Worm (Caenorhabditis elegans): ENCODE data around the gene nlp-9.
"Not testable (repeated sequence)": the region's sequence is repeated elsewhere in the genome, so short reads cannot be mapped to it uniquely, and the experiment has no call there.

Gene nlp-9

ce11 chrV:4264516-4264915, 45.1 kb downstream of the nlp-9 start, which contains the start of gene srt-35:
srt-35 (minus strand) TSS chrV:4264616.
- TF ChIP-seq ceh-13 (GFP tag; optimal IDR thresholded peaks at IDR 0.05), result no peak
- no peak for TF ChIP-seq ceh-36 (tag; optimal IDR thresholded peaks at IDR 0.05)
- no peak for TF ChIP-seq flt-1 (GFP tag; IDR thresholded peaks at IDR 0.05)
- no peak for TF ChIP-seq ets-7 (tag; optimal IDR thresholded peaks at IDR 0.05)
- no peak for TF ChIP-seq tbx-11 (GFP tag; IDR thresholded peaks at IDR 0.05)
- no peak for TF ChIP-seq pes-1 (GFP tag; IDR thresholded peaks at IDR 0.05)
- no peak for TF ChIP-seq B0310.2 (tag; optimal IDR thresholded peaks at IDR 0.05)
- TF ChIP-seq tra-4 (tag; optimal IDR thresholded peaks at IDR 0.05), result no peak
- TF ChIP-seq scrt-1 (GFP tag; IDR thresholded peaks at IDR 0.05), result no peak
- TF ChIP-seq hnd-1 (tag; optimal IDR thresholded peaks at IDR 0.05), result no peak
- no peak for TF ChIP-seq hmbx-1 (tag; optimal IDR thresholded peaks at IDR 0.05)

- not testable (repeated sequence) for TF ChIP-seq sea-1 (GFP tag; conservative IDR thresholded peaks at IDR 0.05); F13C5.2 (tag; optimal IDR thresholded peaks at IDR 0.05); tbx-11 (GFP tag; IDR thresholded peaks at IDR 0.05)
Measured at ce11 chrV:4268213-4268612, 48.8 kb downstream of the nlp-9 start, which contains the start of gene srt-36. srt-36 (minus strand) TSS chrV:4268313.

DNA sequence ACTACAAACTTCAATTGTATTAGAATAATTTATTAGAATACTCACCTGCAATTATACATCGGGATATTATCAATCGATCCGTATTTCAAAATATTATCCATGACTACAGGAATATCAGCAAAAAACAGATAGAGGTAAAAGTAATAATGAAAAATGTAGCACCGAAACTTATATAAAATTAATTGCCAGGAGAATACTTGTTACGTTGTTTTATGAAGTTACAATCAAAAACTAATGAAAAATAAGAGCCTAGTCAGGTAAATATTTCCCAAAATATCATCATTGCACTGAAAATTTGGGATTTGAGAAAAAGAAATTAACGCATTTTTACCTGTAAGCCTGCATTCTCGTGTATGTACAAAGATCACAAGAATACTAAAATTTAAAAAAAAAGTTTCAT, 51.8 kb downstream of the nlp-9 start, which contains the start of gene srt-38:
TSS of gene srt-38 (minus strand) at position 101 of the 400 bp plus-strand sequence.
- not testable (repeated sequence) for TF ChIP-seq scrt-1 (GFP tag; IDR thresholded peaks at IDR 0.05); hnd-1 (tag; optimal IDR thresholded peaks at IDR 0.05); hmbx-1 (tag; optimal IDR thresholded peaks at IDR 0.05)

Data from whole organism, early embryonic.